Worm (Caenorhabditis elegans): ENCODE results near the gene R11E3.1.

ce11 chrIV:4751814-4752213, 37.7 kb upstream of the R11E3.1 start, which contains the start of gene Y17G9B.4:
- TF ChIP-seq hmg-4 (GFP tag; optimal IDR thresholded peaks at IDR 0.05) (no peak), tbx-37 (GFP tag; conservative IDR thresholded peaks at IDR 0.05) (no peak), flt-1 (GFP tag; IDR thresholded peaks at IDR 0.05) (no peak), scrt-1 (GFP tag; IDR thresholded peaks at IDR 0.05) (no peak), ama-1 (optimal IDR thresholded peaks at IDR 0.05) (no peak), pes-1 (GFP tag; IDR thresholded peaks at IDR 0.05) (no peak), ceh-36 (tag; optimal IDR thresholded peaks at IDR 0.05) (no peak), tbx-11 (GFP tag; IDR thresholded peaks at IDR 0.05) (no peak)
